Fruit fly (Drosophila melanogaster) whole organism, embryonic: ENCODE results near the gene CG9514.

Experiments
- Atf3 ChIP-seq: fragments of 200-800 bp; sonication (Bioruptor generic); optimal IDR thresholded peaks from 3 replicates; lab custom pipeline; 2016; ENCODE audit warnings: missing biosample characterization, missing genetic modification characterization
- C15 ChIP-seq: fragments of 200-800 bp; sonication (Bioruptor generic); IDR thresholded peaks from 3 replicates; pipeline ENCODE4 v1.3.6; 2022; ENCODE audit warnings: missing biosample characterization, missing genetic modification characterization
- CG10267 ChIP-seq: fragments of 200-800 bp; sonication (Bioruptor generic); optimal IDR thresholded peaks from 2 replicates; lab custom pipeline; 2018; ENCODE audit warnings: missing biosample characterization, mild to moderate bottlenecking, missing genetic modification characterization, moderate library complexity
- CG10431 ChIP-seq: fragments of 200-800 bp; sonication (Bioruptor generic); optimal IDR thresholded peaks from 3 replicates; lab custom pipeline; 2018; ENCODE audit warnings: missing biosample characterization, mild to moderate bottlenecking, missing genetic modification characterization
- CG12236 ChIP-seq: fragments of 200-800 bp; sonication (Bioruptor generic); optimal IDR thresholded peaks from 2 replicates; lab custom pipeline; 2016; ENCODE audit warnings: missing biosample characterization, missing genetic modification characterization
- CG12744 ChIP-seq: fragments of 200-800 bp; sonication (Bioruptor generic); optimal IDR thresholded peaks from 2 replicates; lab custom pipeline; 2016; ENCODE audit warnings: missing biosample characterization, missing genetic modification characterization
- CG13624 ChIP-seq: fragments of 200-800 bp; sonication (Bioruptor generic); optimal IDR thresholded peaks from 2 replicates; lab custom pipeline; 2016; ENCODE audit warnings: missing biosample characterization, missing genetic modification characterization
- CG17359 ChIP-seq: fragments of 200-800 bp; sonication (Bioruptor generic); optimal IDR thresholded peaks from 3 replicates; lab custom pipeline; 2018; ENCODE audit warnings: missing biosample characterization, mild to moderate bottlenecking, missing genetic modification characterization, moderate library complexity
- CG17568 ChIP-seq: fragments of 200-800 bp; sonication (Bioruptor generic); optimal IDR thresholded peaks from 2 replicates; lab custom pipeline; 2018; ENCODE audit warnings: missing biosample characterization, mild to moderate bottlenecking, missing genetic modification characterization, moderate library complexity
- CG18011 ChIP-seq: fragments of 200-800 bp; sonication (Bioruptor generic); optimal IDR thresholded peaks from 2 replicates; lab custom pipeline; 2017; ENCODE audit warnings: missing biosample characterization, missing genetic modification characterization, mild to moderate bottlenecking, moderate library complexity, missing genotype
- CG2129 ChIP-seq: fragments of 200-800 bp; sonication (Bioruptor generic); IDR thresholded peaks from 2 replicates; pipeline ENCODE4 v1.3.6; 2022; ENCODE audit warnings: missing biosample characterization, missing genetic modification characterization; ENCODE audit not compliant: partially characterized antibody
- CG30403 ChIP-seq: fragments of 200-800 bp; sonication (Bioruptor generic); optimal IDR thresholded peaks from 3 replicates; lab custom pipeline; 2016; ENCODE audit warnings: missing biosample characterization, missing genetic modification characterization
- CG3065 ChIP-seq: fragments of 200-800 bp; sonication (Bioruptor generic); optimal IDR thresholded peaks from 2 replicates; lab custom pipeline; 2016; ENCODE audit warnings: missing biosample characterization, missing genetic modification characterization
- CG31441 ChIP-seq: fragments of 200-800 bp; sonication (Bioruptor generic); IDR thresholded peaks from 2 replicates; pipeline ENCODE4 v1.3.6; 2022; ENCODE audit warnings: missing biosample characterization, missing genetic modification characterization
- CG33213 ChIP-seq: fragments of 200-800 bp; sonication (Bioruptor generic); optimal IDR thresholded peaks from 3 replicates; lab custom pipeline; 2016; ENCODE audit warnings: missing biosample characterization, missing genetic modification characterization
- CG3726 ChIP-seq: fragments of 200-800 bp; sonication (Bioruptor generic); IDR thresholded peaks from 3 replicates; pipeline ENCODE4, ENCODE4 v1.3.6; 2022; ENCODE audit warnings: missing biosample characterization, missing genetic modification characterization
- CG7839 ChIP-seq: fragments of 200-800 bp; sonication (Bioruptor generic); optimal IDR thresholded peaks from 3 replicates; lab custom pipeline; 2018; ENCODE audit warnings: missing biosample characterization, mild to moderate bottlenecking, missing genetic modification characterization, moderate library complexity
- CG8478 ChIP-seq: fragments of >200 bp; optimal IDR thresholded peaks from 2 replicates; lab custom pipeline; 2018
- CG9727 ChIP-seq: fragments of 200-800 bp; sonication (Bioruptor generic); optimal IDR thresholded peaks from 3 replicates; lab custom pipeline; 2017; ENCODE audit warnings: missing biosample characterization, mild to moderate bottlenecking, missing genetic modification characterization
- CG9876 ChIP-seq: fragments of 200-800 bp; sonication (Bioruptor generic); optimal IDR thresholded peaks from 2 replicates; lab custom pipeline; 2016; ENCODE audit warnings: missing biosample characterization, missing genetic modification characterization
- Camta ChIP-seq: fragments of 200-800 bp; sonication (Bioruptor generic); optimal IDR thresholded peaks from 2 replicates; lab custom pipeline; 2016; ENCODE audit warnings: missing biosample characterization, missing genetic modification characterization
- Fer1 ChIP-seq: fragments of 200-800 bp; sonication (Bioruptor generic); optimal IDR thresholded peaks from 2 replicates; lab custom pipeline; 2017; ENCODE audit warnings: missing biosample characterization, mild to moderate bottlenecking, missing genetic modification characterization
- Jarid2 ChIP-seq: fragments of 200-800 bp; sonication (Bioruptor generic); optimal IDR thresholded peaks from 3 replicates; lab custom pipeline; 2017; ENCODE audit warnings: mild to moderate bottlenecking, missing biosample characterization, missing genetic modification reagents, missing genetic modification characterization
- Max ChIP-seq: fragments of 200-800 bp; sonication (Bioruptor generic); optimal IDR thresholded peaks from 2 replicates; lab custom pipeline; 2016; ENCODE audit warnings: missing biosample characterization, mild to moderate bottlenecking, missing genetic modification characterization
- NK7.1 ChIP-seq: fragments of 200-800 bp; sonication (Bioruptor generic); optimal IDR thresholded peaks from 3 replicates; lab custom pipeline; 2016; ENCODE audit warnings: missing biosample characterization, missing genetic modification characterization
- Nf-YB ChIP-seq: fragments of 200-800 bp; sonication (Bioruptor generic); optimal IDR thresholded peaks from 3 replicates; lab custom pipeline; 2019; ENCODE audit warnings: missing biosample characterization, mild to moderate bottlenecking, missing genetic modification characterization, moderate library complexity
- NfI ChIP-seq: fragments of 200-800 bp; sonication (Bioruptor generic); optimal IDR thresholded peaks from 3 replicates; lab custom pipeline; 2018; ENCODE audit warnings: missing biosample characterization, mild to moderate bottlenecking, missing genetic modification characterization, moderate library complexity
- Ravus ChIP-seq: fragments of 200-800 bp; sonication (Bioruptor generic); IDR thresholded peaks from 2 replicates; pipeline ENCODE4 v1.3.6; 2022; ENCODE audit warnings: missing biosample characterization, missing genetic modification characterization
- Sry-δ ChIP-seq: fragments of 200-800 bp; sonication (Bioruptor generic); optimal IDR thresholded peaks from 2 replicates; lab custom pipeline; 2016; ENCODE audit warnings: missing biosample characterization, missing genetic modification characterization
- Taf1 ChIP-seq: fragments of 200-800 bp; sonication (Bioruptor generic); IDR thresholded peaks from 2 replicates; pipeline ENCODE4 v1.3.6; 2022; ENCODE audit warnings: missing biosample characterization, missing genetic modification characterization
- Trl ChIP-seq, 3 experiments: fragments of >200 bp in 2 of 3; fragments of 200-800 bp in 1 of 3; sonication (Bioruptor generic) in 1 of 3; optimal IDR thresholded peaks; 2 replicates in 1 of 3; 3 replicates in 2 of 3; lab custom pipeline; 2016 to 2017; ENCODE audit warnings: missing biosample characterization in 1 of 3, missing genetic modification characterization in 1 of 3
- ac ChIP-seq: fragments of 200-800 bp; sonication (Bioruptor generic); optimal IDR thresholded peaks from 3 replicates; lab custom pipeline; 2017; ENCODE audit warnings: missing biosample characterization, mild to moderate bottlenecking, missing genetic modification characterization
- chn ChIP-seq: fragments of 200-800 bp; sonication (Bioruptor generic); optimal IDR thresholded peaks from 2 replicates; lab custom pipeline; 2016; ENCODE audit warnings: missing biosample characterization, missing genetic modification characterization
- crc ChIP-seq: fragments of 200-800 bp; sonication (Bioruptor generic); optimal IDR thresholded peaks from 2 replicates; lab custom pipeline; 2016; ENCODE audit warnings: missing biosample characterization, missing genetic modification characterization
- da ChIP-seq: fragments of 200-800 bp; sonication (Bioruptor generic); optimal IDR thresholded peaks from 2 replicates; lab custom pipeline; 2016; ENCODE audit warnings: missing biosample characterization, missing genetic modification characterization
- gro ChIP-seq: fragments of 200-800 bp; sonication (Bioruptor generic); optimal IDR thresholded peaks from 2 replicates; lab custom pipeline; 2016; ENCODE audit warnings: missing biosample characterization, missing genetic modification characterization
- lab ChIP-seq: fragments of 200-800 bp; sonication (Bioruptor generic); optimal IDR thresholded peaks from 3 replicates; lab custom pipeline; 2017; ENCODE audit warnings: missing biosample characterization, missing genetic modification characterization, mild to moderate bottlenecking, moderate library complexity, missing genetic modification reagents
- lbe ChIP-seq: fragments of 200-800 bp; sonication (Bioruptor generic); optimal IDR thresholded peaks from 2 replicates; lab custom pipeline; 2016; ENCODE audit warnings: missing biosample characterization, mild to moderate bottlenecking, missing genetic modification characterization
- lilli ChIP-seq: fragments of 200-800 bp; sonication (Bioruptor generic); optimal IDR thresholded peaks from 3 replicates; lab custom pipeline; 2016; ENCODE audit warnings: missing biosample characterization, missing genetic modification characterization
- mld ChIP-seq: fragments of 200-800 bp; sonication (Bioruptor generic); IDR thresholded peaks from 3 replicates; pipeline ENCODE4 v1.3.6; 2022; ENCODE audit warnings: missing biosample characterization, missing genetic modification characterization; ENCODE audit not compliant: partially characterized antibody
- nau ChIP-seq: fragments of 200-800 bp; sonication (Bioruptor generic); optimal IDR thresholded peaks from 3 replicates; lab custom pipeline; 2017; ENCODE audit warnings: missing biosample characterization, mild to moderate bottlenecking, missing genetic modification characterization, missing genetic modification reagents
- otp ChIP-seq: fragments of 200-800 bp; sonication (Bioruptor generic); IDR thresholded peaks from 3 replicates; pipeline ENCODE4, ENCODE4 v1.3.6; 2022; ENCODE audit warnings: missing biosample characterization, missing genetic modification characterization
- pb ChIP-seq: fragments of 200-800 bp; sonication (Bioruptor generic); optimal IDR thresholded peaks from 3 replicates; lab custom pipeline; 2016; ENCODE audit warnings: missing biosample characterization, missing genetic modification characterization
- schlank ChIP-seq: fragments of 200-800 bp; sonication (Bioruptor generic); optimal IDR thresholded peaks from 2 replicates; lab custom pipeline; 2018; ENCODE audit warnings: missing biosample characterization, mild to moderate bottlenecking, missing genetic modification characterization
- sim ChIP-seq: fragments of 200-800 bp; sonication (Bioruptor generic); IDR thresholded peaks from 2 replicates; pipeline ENCODE4 v1.3.6; 2022; ENCODE audit warnings: missing biosample characterization, missing genetic modification characterization
- sr ChIP-seq: fragments of 200-800 bp; sonication (Bioruptor generic); IDR thresholded peaks from 3 replicates; pipeline ENCODE4 v1.3.6; 2022; ENCODE audit warnings: missing biosample characterization, missing genetic modification characterization
- stc ChIP-seq: fragments of 200-800 bp; sonication (Bioruptor generic); IDR thresholded peaks from 2 replicates; pipeline ENCODE4 v1.3.6; 2022; ENCODE audit warnings: missing biosample characterization, missing genetic modification characterization
- tap ChIP-seq: fragments of 200-800 bp; optimal IDR thresholded peaks from 3 replicates; lab custom pipeline; 2019; ENCODE audit warnings: missing biosample characterization, mild to moderate bottlenecking, missing genetic modification characterization, moderate library complexity
- z ChIP-seq: fragments of 200-800 bp; sonication (Bioruptor generic); IDR thresholded peaks from 3 replicates; pipeline ENCODE4 v1.3.6; 2022; ENCODE audit warnings: missing biosample characterization, missing genetic modification characterization
- zen2 ChIP-seq: fragments of 200-800 bp; sonication (Bioruptor generic); IDR thresholded peaks from 3 replicates; pipeline ENCODE4 v1.3.6; 2022; ENCODE audit warnings: missing biosample characterization, missing genetic modification characterization; ENCODE audit not compliant: partially characterized antibody

The CG9514 gene

dm6 chrX:14848755-14849354 lies 47.8 kb downstream of the CG9514 start, which contains the start of gene CG9522 (continued):
- peak; percentile 82 for TF ChIP-seq sim (GFP tag; lab: Robert Waterston, UW)
- no peak for TF ChIP-seq CG3065
- TF ChIP-seq tap (tag; lab: Kevin White, UChicago) = peak; percentile 73
- TF ChIP-seq otp (GFP tag; lab: Robert Waterston, UW) = peak; percentile 82
- TF ChIP-seq NfI (GFP tag; lab: Kevin White, UChicago) = peak; percentile 46
- peak; percentile 27 for TF ChIP-seq Jarid2
- TF ChIP-seq Taf1 (GFP tag; lab: Robert Waterston, UW) = peak; percentile 60; the same call in 1 of the 2 replicates
- TF ChIP-seq CG8478 (lab: Kevin White, UChicago) = no peak
- peak; percentile 30 for TF ChIP-seq CG33213
- TF ChIP-seq Atf3 (GFP tag; lab: Kevin White, UChicago) = no peak
- no peak for TF ChIP-seq pb (GFP tag; lab: Kevin White, UChicago)
- TF ChIP-seq ac = no peak
- TF ChIP-seq CG12236 = no peak
- TF ChIP-seq CG9727 (GFP tag; lab: Kevin White, UChicago) = peak; percentile 74
- TF ChIP-seq C15 = no peak
- no peak for TF ChIP-seq CG9876 (GFP tag; lab: Kevin White, UChicago)
- peak; percentile 8 for TF ChIP-seq CG18011 (GFP tag; lab: Kevin White, UChicago)
- TF ChIP-seq stc (GFP tag; lab: Robert Waterston, UW) = peak; percentile 36; the same call in 1 of the 2 replicates
- no peak for TF ChIP-seq mld (GFP tag; lab: Robert Waterston, UW)
- TF ChIP-seq Fer1 (GFP tag; lab: Kevin White, UChicago) = peak; percentile 69
- no peak for TF ChIP-seq lbe (GFP tag; lab: Kevin White, UChicago)
- no peak for TF ChIP-seq da
- no peak for TF ChIP-seq CG12744 (GFP tag; lab: Kevin White, UChicago)
- peak; percentile 37 for TF ChIP-seq Camta (GFP tag; lab: Kevin White, UChicago)
- no peak for TF ChIP-seq schlank (tag; lab: Kevin White, UChicago)
- TF ChIP-seq CG10267 (tag; lab: Kevin White, UChicago) = peak; percentile 72
- peak; percentile 51 for TF ChIP-seq Nf-YB
- TF ChIP-seq nau (GFP tag; lab: Kevin White, UChicago) = peak; percentile 30
- peak; percentile 7 for TF ChIP-seq CG13624 (GFP tag; lab: Kevin White, UChicago)
- TF ChIP-seq Sry-δ (GFP tag; lab: Kevin White, UChicago) = peak; percentile 3
- peak; percentile 70 for TF ChIP-seq CG7839 (tag; lab: Kevin White, UChicago)
- TF ChIP-seq chn (GFP tag; lab: Kevin White, UChicago) = peak; percentile 49
- TF ChIP-seq z (GFP tag; lab: Robert Waterston, UW) = no peak
- no peak for TF ChIP-seq CG3726 (GFP tag; lab: Robert Waterston, UW)
- peak; percentile 42 for TF ChIP-seq CG17568
- peak; percentile 77 for TF ChIP-seq CG17359 (tag; lab: Kevin White, UChicago)
- TF ChIP-seq Ravus (GFP tag; lab: Robert Waterston, UW) = no peak; the same call in 1 of the 2 replicates
- no peak for TF ChIP-seq CG2129 (GFP tag; lab: Robert Waterston, UW)
- no peak for TF ChIP-seq zen2 (GFP tag; lab: Robert Waterston, UW)
- peak; percentile 11 for TF ChIP-seq crc
- TF ChIP-seq sr (GFP tag; lab: Robert Waterston, UW) = no peak
- TF ChIP-seq CG30403 (GFP tag; lab: Kevin White, UChicago) = peak; percentile 50
- no peak for TF ChIP-seq NK7.1
- no peak for TF ChIP-seq Trl (optimal IDR thresholded peaks at IDR 0.05; lab: Kevin White, UChicago)
- TF ChIP-seq Trl (GFP tag; optimal IDR thresholded peaks at IDR 0.05; lab: Kevin White, UChicago) = peak; percentile 50
- TF ChIP-seq gro (GFP tag; lab: Kevin White, UChicago) = no peak
- TF ChIP-seq CG10431 = peak; percentile 68
- peak; percentile 28 for TF ChIP-seq Max (GFP tag; lab: Kevin White, UChicago)
- TF ChIP-seq CG31441 (GFP tag; lab: Robert Waterston, UW) = peak; percentile 70
- peak; percentile 64 for TF ChIP-seq lilli (GFP tag; lab: Kevin White, UChicago)
- peak; percentile 83 for TF ChIP-seq lab
